Worm (Caenorhabditis elegans) whole organism, dauer: ENCODE data around the gene srw-76.
"Not testable (repeated sequence)": the region's sequence is repeated elsewhere in the genome, so short reads cannot be mapped to it uniquely, and the experiment has no call there.

Experiments
- unc-62 ChIP-seq: sonication (generic microtip); optimal IDR thresholded peaks from 2 replicates; lab custom pipeline; 2017; ENCODE audit warnings: missing biosample characterization, missing genetic modification reagents, missing genetic modification characterization

Gene srw-76

DNA sequence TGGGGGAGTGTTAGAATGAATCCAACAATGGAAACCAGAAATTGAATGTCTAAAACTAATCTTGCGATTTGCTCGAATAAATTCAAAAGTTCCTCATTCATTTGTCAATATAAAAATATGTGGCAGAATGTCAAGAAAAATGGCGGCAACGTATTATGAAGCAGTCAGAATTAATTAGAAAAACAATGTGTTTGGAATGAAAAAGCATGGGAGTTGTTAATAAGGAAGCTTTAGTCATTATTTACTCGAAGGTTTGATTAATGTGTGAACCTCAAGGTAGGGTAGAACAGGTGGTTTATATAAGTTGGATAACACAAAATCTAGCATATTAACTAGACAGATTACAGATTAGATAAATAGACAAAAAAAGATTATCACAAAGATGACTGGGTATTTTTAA lies at the start of gene srw-76:
srw-76 (minus strand) TSS at position 101 of the 400 bp plus-strand sequence.
- TF ChIP-seq unc-62 (GFP tag; lab: Kevin White, UChicago) = no peak

DNA sequence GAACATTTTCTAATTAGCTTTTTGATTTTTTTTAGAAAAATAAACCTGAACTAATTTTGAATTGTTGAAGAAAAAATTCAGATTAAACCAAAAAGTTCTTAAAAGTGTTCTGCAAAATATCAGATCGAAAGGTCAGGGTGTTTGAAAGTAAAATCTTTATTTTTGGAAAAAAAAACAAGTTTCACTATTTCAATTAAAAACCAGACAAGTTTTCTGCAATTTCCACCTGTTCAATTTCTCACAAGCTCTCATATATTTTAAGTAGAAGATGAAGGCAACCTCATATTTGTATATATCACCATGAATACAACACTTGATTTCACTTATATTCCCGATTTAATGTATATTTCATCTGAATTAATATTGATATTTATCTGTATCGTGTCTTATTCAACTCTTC lies 49.1 kb upstream of the srw-76 start, which contains the start of gene srz-102:
srz-102 (plus strand) TSS at position 301 of the 400 bp plus-strand sequence.
- no peak for TF ChIP-seq unc-62 (GFP tag; lab: Kevin White, UChicago)

DNA sequence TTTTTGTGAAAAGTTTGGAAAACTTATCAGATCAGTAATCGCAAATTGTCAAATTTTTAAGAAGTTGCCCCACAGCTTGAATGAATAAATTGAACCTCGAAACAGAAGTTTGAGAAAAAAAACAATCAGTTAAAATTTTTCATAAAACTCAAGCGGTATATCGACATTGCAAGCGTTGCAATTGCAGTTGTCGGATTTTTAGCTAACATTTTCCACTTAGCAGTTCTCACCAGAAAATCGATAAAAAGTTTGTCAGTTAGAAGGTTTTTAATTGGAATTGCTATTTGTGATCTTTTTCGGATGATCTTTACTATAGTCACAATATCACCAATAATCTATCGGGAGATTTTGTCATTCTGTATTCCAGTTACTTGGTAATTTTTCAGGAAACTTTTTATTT lies 47.6 kb upstream of the srw-76 start, which contains the start of gene srw-43:
srw-43 (plus strand) TSS at position 301 of the 400 bp plus-strand sequence.
- TF ChIP-seq unc-62 (GFP tag; lab: Kevin White, UChicago) = no peak

DNA sequence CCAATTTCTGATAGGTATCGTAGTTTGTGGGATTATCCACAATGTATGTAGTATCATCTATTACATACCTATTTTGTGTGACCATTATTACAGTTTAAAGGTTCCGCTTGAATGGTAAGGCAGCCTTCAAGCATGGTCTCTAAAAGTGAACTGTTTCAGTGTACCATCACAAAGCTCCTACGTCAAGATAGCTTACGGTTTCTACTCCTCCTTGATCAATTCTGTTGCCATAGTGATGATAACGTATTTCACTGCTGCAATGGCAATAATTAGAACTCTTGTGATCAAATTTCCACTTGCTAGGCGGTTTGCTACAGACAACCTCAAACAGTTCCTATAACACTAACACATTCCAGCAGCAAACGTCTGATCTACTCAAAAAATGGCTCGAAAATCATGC lies 45.3 kb upstream of the srw-76 start:
- TF ChIP-seq unc-62 (GFP tag; lab: Kevin White, UChicago) = no peak

DNA sequence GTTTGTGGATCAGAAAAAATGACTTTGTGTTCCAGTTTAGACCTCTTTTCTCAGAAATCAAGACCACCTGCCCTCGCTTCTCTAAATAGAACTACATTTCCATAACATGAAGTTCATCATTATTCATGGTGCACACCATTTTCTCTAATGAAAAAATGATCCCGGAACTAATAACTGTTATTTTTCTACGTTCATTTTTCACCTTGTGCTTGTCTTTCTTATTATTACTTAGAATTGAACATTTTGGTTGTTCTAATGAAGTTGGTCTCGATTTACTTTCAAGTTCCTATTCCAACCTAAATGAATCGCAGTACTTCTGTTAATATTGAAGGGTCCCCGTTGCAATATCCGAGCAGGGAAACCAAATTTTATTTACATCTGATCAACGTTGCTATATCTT lies 44.8 kb upstream of the srw-76 start, which contains the start of gene srw-36:
srw-36 (plus strand) TSS at position 301 of the 400 bp plus-strand sequence.
- TF ChIP-seq unc-62 (GFP tag; lab: Kevin White, UChicago) = no peak

DNA sequence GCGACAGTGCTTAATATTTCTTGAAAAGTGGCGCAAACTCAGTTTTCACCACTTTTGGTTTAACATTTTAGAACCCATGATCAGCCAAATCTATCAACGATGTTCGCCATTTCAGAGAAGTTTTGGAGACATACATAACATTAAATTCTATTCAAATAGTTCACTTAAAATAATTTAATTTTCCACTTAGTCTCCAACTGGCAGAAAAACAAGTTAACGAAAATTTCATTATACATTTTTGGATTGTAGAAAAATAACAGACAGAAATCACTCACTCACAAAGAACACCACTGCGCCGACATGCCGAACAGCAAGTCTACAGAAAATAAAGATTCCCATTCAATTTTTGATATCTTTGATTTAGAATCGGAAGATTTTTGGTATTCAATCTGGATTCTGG lies 41.9 kb upstream of the srw-76 start, which contains the start of gene srw-44:
srw-44 (plus strand) TSS at position 301 of the 400 bp plus-strand sequence.
- TF ChIP-seq unc-62 (GFP tag; lab: Kevin White, UChicago) = no peak

DNA sequence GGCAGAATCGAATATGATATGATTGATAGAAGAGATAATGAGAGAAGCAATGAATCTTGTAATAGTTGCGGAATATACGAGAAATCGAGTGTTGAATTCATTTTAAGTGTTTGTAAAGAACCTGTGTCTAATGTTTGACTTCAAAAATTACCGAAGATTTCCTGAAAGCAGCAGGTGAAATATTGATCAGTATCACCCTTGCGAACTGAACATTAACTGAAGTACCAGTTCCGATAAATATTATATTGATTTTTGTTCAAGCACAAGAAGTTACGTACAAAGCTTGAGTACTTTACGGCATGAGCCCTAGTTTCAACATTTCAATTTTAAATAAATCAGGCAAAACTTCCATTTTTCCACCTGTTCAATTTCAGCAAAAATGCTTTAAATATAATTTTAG lies 41.1 kb upstream of the srw-76 start, which contains the start of gene srz-103:
srz-103 (minus strand) TSS at position 101 of the 400 bp plus-strand sequence.
- no peak for TF ChIP-seq unc-62 (GFP tag; lab: Kevin White, UChicago)

DNA sequence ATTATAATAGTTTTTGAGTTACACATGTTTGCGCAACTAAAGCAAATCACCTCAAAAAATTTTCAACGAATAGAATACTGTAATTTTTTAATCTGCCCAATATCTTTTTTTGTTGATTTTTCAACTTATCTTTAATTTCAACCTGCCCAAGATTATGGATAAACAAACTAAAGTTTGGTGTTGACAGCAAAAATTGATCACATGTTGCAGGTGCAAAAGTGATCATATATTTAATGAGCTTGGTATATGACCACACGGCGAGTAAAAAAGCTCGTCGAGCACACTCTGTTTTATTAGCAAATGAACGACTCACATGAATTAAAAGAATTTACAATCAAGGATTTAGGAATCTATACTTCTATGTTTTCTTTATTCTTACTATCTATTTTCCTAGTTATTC lies 37.4 kb upstream of the srw-76 start, which contains the start of gene srz-1:
srz-1 (plus strand) TSS at position 301 of the 400 bp plus-strand sequence.
- TF ChIP-seq unc-62 (GFP tag; lab: Kevin White, UChicago) = no peak

DNA sequence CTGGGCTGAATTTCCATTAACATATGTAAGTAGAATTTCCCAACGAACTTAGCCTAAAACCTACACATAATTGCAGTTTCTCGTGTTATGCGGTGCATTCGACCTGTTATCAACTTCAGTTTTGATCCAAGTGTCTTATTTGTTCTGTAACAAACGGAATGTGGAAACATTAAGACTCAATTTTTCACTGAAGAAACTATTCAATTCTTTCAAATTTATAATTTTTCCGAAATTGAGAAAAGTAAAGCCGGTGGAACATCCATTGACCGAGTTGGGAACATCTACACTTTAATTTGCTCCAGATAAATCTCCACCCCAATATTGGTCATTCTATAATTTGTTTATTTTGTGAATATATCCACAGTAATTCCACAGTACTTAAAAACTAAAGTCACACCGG lies 36.3 kb upstream of the srw-76 start:
- TF ChIP-seq unc-62 (GFP tag; lab: Kevin White, UChicago) = no peak

DNA sequence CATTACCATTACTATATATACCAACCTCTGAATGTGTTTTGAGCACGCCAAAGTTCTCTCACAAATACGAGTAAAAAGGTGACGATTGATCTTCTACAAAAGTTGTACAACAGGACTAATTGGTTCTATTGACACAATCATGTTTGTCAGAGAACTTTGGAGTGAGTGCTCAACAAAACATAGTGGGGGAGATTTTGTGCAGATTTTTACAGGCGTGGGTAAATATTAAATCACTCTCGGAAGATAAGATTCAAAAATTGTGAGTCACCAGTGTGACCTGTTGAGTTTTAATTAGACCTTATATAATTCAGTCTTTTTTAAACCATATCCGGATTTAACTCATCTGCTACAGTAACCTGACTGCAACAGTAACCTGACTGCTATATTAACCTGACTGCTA lies 34.1 kb upstream of the srw-76 start, which contains the start of gene F14F8.8:
F14F8.8 (minus strand) TSS at position 101 of the 400 bp plus-strand sequence.
- TF ChIP-seq unc-62 (GFP tag; lab: Kevin White, UChicago) = no peak

DNA sequence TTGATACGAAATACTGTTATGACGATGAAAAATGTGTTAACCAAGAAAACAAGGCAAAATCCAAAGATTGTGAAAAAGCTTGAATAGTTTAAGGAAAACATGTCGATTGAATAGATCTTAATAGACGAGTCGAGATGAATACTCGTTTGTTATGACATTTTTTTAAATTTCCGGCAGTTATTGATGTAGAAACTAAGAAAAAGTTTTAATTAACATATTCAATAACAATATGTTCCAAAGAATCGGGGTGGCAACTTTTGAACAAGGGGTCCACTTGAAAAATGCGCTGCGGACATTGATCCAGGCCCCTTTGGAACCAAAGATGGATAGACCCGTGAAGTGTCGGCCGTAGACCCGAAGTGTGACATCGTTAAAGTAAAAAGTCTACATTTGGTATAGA lies 33.1 kb upstream of the srw-76 start, which contains the start of gene str-61:
str-61 (minus strand) TSS at position 101 of the 400 bp plus-strand sequence.
- no peak for TF ChIP-seq unc-62 (GFP tag; lab: Kevin White, UChicago)

DNA sequence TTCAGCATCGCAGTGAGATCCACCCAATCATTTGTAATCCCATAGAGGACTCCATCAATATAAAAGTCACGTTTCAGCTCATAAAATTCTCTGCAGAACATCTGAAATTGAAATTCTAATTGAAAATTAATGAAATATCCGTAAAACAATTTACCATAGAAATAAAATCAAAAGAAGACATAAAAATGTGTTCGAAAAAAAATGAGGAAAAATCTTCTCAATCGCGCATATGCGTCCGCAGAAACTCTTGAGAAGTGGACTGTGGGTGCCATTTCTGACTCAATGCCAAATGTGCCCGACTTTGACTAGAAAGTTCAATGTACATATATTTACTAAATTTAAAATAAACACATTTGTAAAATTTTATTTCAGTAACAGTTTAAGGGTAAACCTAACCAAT lies 30.4 kb upstream of the srw-76 start, which contains the start of gene F14F8.9:
F14F8.9 (minus strand) TSS at position 101 of the 400 bp plus-strand sequence.
- TF ChIP-seq unc-62 (GFP tag; lab: Kevin White, UChicago) = no peak

DNA sequence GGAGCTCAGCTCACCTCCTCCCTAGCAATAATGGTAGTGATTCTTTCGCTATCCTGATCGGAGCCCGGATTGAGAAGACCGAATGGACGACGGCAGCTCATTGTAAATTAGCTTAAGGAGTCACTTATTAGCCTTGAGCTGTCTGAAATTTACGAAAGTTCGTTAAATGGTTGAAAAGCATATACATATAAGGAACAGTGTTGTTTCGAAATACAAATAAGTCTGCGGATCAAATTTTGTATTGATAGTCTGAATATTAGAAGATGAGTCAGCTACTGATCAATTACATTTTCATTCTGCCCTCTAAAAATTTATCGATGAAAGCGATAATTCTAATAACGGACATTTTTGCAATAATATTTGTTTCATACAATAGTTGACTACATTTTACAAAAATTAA lies 28.5 kb upstream of the srw-76 start, which contains the start of gene F14F8.14:
F14F8.14 (minus strand) TSS at position 101 of the 400 bp plus-strand sequence.
- TF ChIP-seq unc-62 (GFP tag; lab: Kevin White, UChicago) = no peak

DNA sequence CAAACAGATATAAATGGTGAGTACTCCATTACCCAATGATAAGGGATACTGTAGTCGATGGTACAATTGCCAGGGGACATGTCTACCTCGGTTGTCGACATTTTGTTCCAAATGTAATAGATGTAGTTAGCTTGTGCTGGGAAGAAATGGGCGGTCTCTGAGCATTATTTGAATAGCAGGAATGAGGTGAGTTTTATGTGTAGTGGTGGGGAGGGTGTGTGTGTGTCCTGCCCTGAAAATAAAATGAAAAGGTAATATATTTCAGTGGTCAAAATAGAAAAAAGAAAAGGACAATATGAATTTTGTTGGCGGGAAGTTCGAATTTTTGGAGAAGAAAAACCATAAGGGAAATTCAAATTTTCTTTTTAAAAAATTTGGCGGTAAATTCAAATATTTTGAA lies 22.7 kb upstream of the srw-76 start, which contains the start of gene Y70C5B.2:
Y70C5B.2 (minus strand) TSS at position 101 of the 400 bp plus-strand sequence.
- TF ChIP-seq unc-62 (GFP tag; lab: Kevin White, UChicago) = not testable (repeated sequence)

DNA sequence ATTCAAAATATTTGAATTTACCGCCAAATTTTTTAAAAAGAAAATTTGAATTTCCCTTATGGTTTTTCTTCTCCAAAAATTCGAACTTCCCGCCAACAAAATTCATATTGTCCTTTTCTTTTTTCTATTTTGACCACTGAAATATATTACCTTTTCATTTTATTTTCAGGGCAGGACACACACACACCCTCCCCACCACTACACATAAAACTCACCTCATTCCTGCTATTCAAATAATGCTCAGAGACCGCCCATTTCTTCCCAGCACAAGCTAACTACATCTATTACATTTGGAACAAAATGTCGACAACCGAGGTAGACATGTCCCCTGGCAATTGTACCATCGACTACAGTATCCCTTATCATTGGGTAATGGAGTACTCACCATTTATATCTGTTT lies 16.1 kb upstream of the srw-76 start, which contains the start of gene W06G6.15:
W06G6.15 (plus strand) TSS at position 301 of the 400 bp plus-strand sequence.
- not testable (repeated sequence) for TF ChIP-seq unc-62 (GFP tag; lab: Kevin White, UChicago)

DNA sequence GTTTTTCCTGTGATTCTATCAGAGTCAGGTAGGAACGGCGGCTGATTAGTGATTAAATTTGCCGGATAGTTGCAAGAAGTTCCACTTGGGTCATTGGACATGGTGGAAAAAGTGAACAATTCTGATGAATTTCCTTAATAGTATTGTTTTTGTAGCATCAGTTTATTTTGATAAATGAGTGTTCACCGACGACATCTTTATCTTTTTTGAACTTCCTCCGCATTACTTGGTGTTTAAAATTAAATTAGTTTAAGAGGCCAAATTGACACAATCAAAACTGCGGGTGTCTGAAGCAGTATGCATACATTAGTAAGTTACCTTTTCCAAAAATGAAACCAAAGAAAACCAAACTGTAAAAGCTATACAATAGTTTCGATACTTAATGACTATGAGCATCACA lies 11.1 kb upstream of the srw-76 start, which contains the start of gene W06G6.11:
W06G6.11 (minus strand) TSS at position 101 of the 400 bp plus-strand sequence.
- not testable (repeated sequence) for TF ChIP-seq unc-62 (GFP tag; lab: Kevin White, UChicago)
